Worm (Caenorhabditis elegans) whole organism, young adult: ENCODE results near the gene C13A2.9.

Source experiments
- B0035.1 ChIP-seq: sonication (generic microtip); optimal IDR thresholded peaks from 2 replicates; lab custom pipeline; 2016; ENCODE audit warnings: missing genetic modification characterization, mild to moderate bottlenecking, missing compliant biosample characterization, missing genotype, missing genetic modification reagents
- B0261.1 ChIP-seq: sonication (generic microtip); optimal IDR thresholded peaks from 2 replicates; lab custom pipeline; 2016; ENCODE audit warnings: mild to moderate bottlenecking, missing genetic modification characterization, moderate library complexity, missing compliant biosample characterization
- C06A6.2 ChIP-seq: fragments of 200-800 bp; sonication (Bioruptor generic); conservative IDR thresholded peaks from 2 replicates; pipeline ENCODE4 v1.3.6; 2022; ENCODE audit warnings: missing genetic modification characterization, missing compliant biosample characterization
- F22D6.2 ChIP-seq: sonication (generic microtip); optimal IDR thresholded peaks from 2 replicates; lab custom pipeline; 2016; ENCODE audit warnings: mild to moderate bottlenecking, missing genetic modification characterization, missing compliant biosample characterization
- F33H1.4 ChIP-seq: fragments of 200-800 bp; sonication (Bioruptor generic); IDR thresholded peaks from 2 replicates; pipeline ENCODE4 v1.3.6; 2022; ENCODE audit warnings: missing genetic modification reagents, missing genetic modification characterization, missing compliant biosample characterization
- F37B4.10 ChIP-seq: fragments of 200-800 bp; sonication (Bioruptor generic); IDR thresholded peaks from 2 replicates; pipeline ENCODE4 v1.3.6; 2022; ENCODE audit warnings: missing genetic modification characterization, missing compliant biosample characterization
- F39B2.1 ChIP-seq: fragments of 200-800 bp; sonication (Bioruptor generic); IDR thresholded peaks from 2 replicates; pipeline ENCODE4 v1.3.6; 2022; ENCODE audit warnings: missing genetic modification reagents, missing genetic modification characterization, missing compliant biosample characterization
- T07F8.4 ChIP-seq: sonication (generic microtip); optimal IDR thresholded peaks from 2 replicates; lab custom pipeline; 2016; ENCODE audit warnings: mild to moderate bottlenecking, missing genetic modification characterization, moderate library complexity, missing compliant biosample characterization
- Y53G8AR.9 ChIP-seq: fragments of 200-800 bp; sonication (Bioruptor generic); conservative IDR thresholded peaks from 2 replicates; pipeline ENCODE4 v1.3.6; 2022; ENCODE audit warnings: missing genetic modification reagents, missing genetic modification characterization, missing compliant biosample characterization
- Y79H2A.3 ChIP-seq: fragments of 200-800 bp; sonication (Bioruptor generic); conservative IDR thresholded peaks from 2 replicates; pipeline ENCODE4 v1.3.6; 2022; ENCODE audit warnings: missing genetic modification reagents, missing genetic modification characterization, missing compliant biosample characterization
- akir-1 ChIP-seq: fragments of 200-800 bp; sonication (Bioruptor generic); optimal IDR thresholded peaks from 2 replicates; lab custom pipeline; 2018; ENCODE audit warnings: mild to moderate bottlenecking, missing genetic modification characterization, moderate library complexity, missing compliant biosample characterization
- ama-1 ChIP-seq, 3 experiments: fragments of 150-350 bp in 1 of 3; sonication (generic microtip) in 2 of 3; optimal IDR thresholded peaks; 2 replicates each; lab custom pipeline; 2014 to 2018; ENCODE audit warnings: missing biosample characterization in 2 of 3, missing genetic modification characterization in 2 of 3, missing genetic modification reagents in 2 of 3
- attf-5 ChIP-seq: fragments of 200-800 bp; sonication (Bioruptor generic); optimal IDR thresholded peaks from 2 replicates; lab custom pipeline; 2018; ENCODE audit warnings: mild to moderate bottlenecking, missing genetic modification characterization, missing compliant biosample characterization
- attf-6 ChIP-seq: fragments of 200-800 bp; sonication (Bioruptor generic); IDR thresholded peaks from 2 replicates; pipeline ENCODE4 v1.3.6; 2022; ENCODE audit warnings: missing genetic modification reagents, missing genetic modification characterization, missing compliant biosample characterization
- cebp-2 ChIP-seq: fragments of 200-800 bp; sonication (Bioruptor generic); IDR thresholded peaks from 2 replicates; pipeline ENCODE4 v1.3.6; 2022; ENCODE audit warnings: missing genetic modification characterization, missing compliant biosample characterization
- ceh-58 ChIP-seq: fragments of 200-800 bp; sonication (Bioruptor generic); IDR thresholded peaks from 2 replicates; pipeline ENCODE4 v1.3.6; 2022; ENCODE audit warnings: missing genetic modification characterization, missing compliant biosample characterization
- die-1 ChIP-seq: sonication (generic microtip); optimal IDR thresholded peaks from 2 replicates; lab custom pipeline; 2016; ENCODE audit warnings: missing genotype, mild to moderate bottlenecking, missing genetic modification characterization, missing compliant biosample characterization
- dpff-1 ChIP-seq: sonication (generic microtip); optimal IDR thresholded peaks from 2 replicates; lab custom pipeline; 2017; ENCODE audit warnings: mild to moderate bottlenecking, missing genetic modification characterization, missing compliant biosample characterization
- dpl-1 ChIP-seq: fragments of 150-350 bp; optimal IDR thresholded peaks from 2 replicates; lab custom pipeline; 2014; ENCODE audit warnings: missing biosample characterization, missing genetic modification reagents, missing genetic modification characterization
- efl-1 ChIP-seq: fragments of 150-350 bp; optimal IDR thresholded peaks from 2 replicates; lab custom pipeline; 2014; ENCODE audit warnings: missing biosample characterization, missing genetic modification reagents, missing genetic modification characterization
- egl-18 ChIP-seq: fragments of 200-800 bp; sonication (Bioruptor generic); IDR thresholded peaks from 2 replicates; pipeline ENCODE4 v1.3.6; 2022; ENCODE audit warnings: missing genetic modification reagents, missing genetic modification characterization, missing compliant biosample characterization
- ekl-4 ChIP-seq: fragments of 200-800 bp; sonication (Bioruptor generic); IDR thresholded peaks from 2 replicates; pipeline ENCODE4 v1.3.6; 2022; ENCODE audit warnings: missing genetic modification reagents, missing genetic modification characterization, missing compliant biosample characterization
- ets-4 ChIP-seq: fragments of 200-800 bp; sonication (Bioruptor generic); optimal IDR thresholded peaks from 2 replicates; lab custom pipeline; 2018; ENCODE audit warnings: mild to moderate bottlenecking, missing genetic modification characterization, missing compliant biosample characterization
- hlh-26 ChIP-seq: fragments of 200-800 bp; sonication (Bioruptor generic); conservative IDR thresholded peaks from 2 replicates; pipeline ENCODE4 v1.3.6; 2022; ENCODE audit warnings: missing genetic modification reagents, missing genetic modification characterization, missing compliant biosample characterization
- hrde-1 ChIP-seq: sonication (generic microtip); optimal IDR thresholded peaks from 2 replicates; lab custom pipeline; 2016; ENCODE audit warnings: missing genetic modification characterization, mild to moderate bottlenecking, missing compliant biosample characterization, moderate library complexity, missing genotype, missing genetic modification reagents, borderline replicate concordance
- hsf-1 ChIP-seq: fragments of 200-800 bp; sonication (Bioruptor generic); IDR thresholded peaks from 2 replicates; pipeline ENCODE4 v1.3.6; 2022; ENCODE audit warnings: missing genetic modification reagents, missing genetic modification characterization, missing compliant biosample characterization
- lin-26 ChIP-seq: fragments of 200-800 bp; sonication (Bioruptor generic); IDR thresholded peaks from 2 replicates; pipeline ENCODE4 v1.3.6; 2022; ENCODE audit warnings: missing genetic modification reagents, missing genetic modification characterization, missing compliant biosample characterization
- lin-54 ChIP-seq: fragments of 200-800 bp; sonication (Bioruptor generic); optimal IDR thresholded peaks from 2 replicates; lab custom pipeline; 2018; ENCODE audit warnings: mild to moderate bottlenecking, missing genetic modification characterization, missing compliant biosample characterization
- lsy-27 ChIP-seq: sonication (generic microtip); optimal IDR thresholded peaks from 2 replicates; lab custom pipeline; 2017; ENCODE audit warnings: missing genetic modification characterization, mild to moderate bottlenecking, missing compliant biosample characterization, antibody characterized with exemption, missing genotype, borderline replicate concordance; ENCODE audit not compliant: insufficient read depth
- madf-10 ChIP-seq: sonication (generic microtip); optimal IDR thresholded peaks from 2 replicates; lab custom pipeline; 2016; ENCODE audit warnings: mild to moderate bottlenecking, missing genetic modification characterization, missing compliant biosample characterization
- madf-6 ChIP-seq: fragments of 200-800 bp; sonication (Bioruptor generic); IDR thresholded peaks from 2 replicates; pipeline ENCODE4 v1.3.6; 2022; ENCODE audit warnings: missing genetic modification reagents, missing genetic modification characterization, missing compliant biosample characterization
- mxl-1 ChIP-seq: sonication (generic microtip); optimal IDR thresholded peaks from 2 replicates; lab custom pipeline; 2016; ENCODE audit warnings: missing genetic modification characterization, missing compliant biosample characterization
- nfya-1 ChIP-seq: sonication (generic microtip); optimal IDR thresholded peaks from 2 replicates; lab custom pipeline; 2017; ENCODE audit warnings: antibody characterized with exemption, missing compliant biosample characterization, missing genetic modification characterization, borderline replicate concordance; ENCODE audit not compliant: insufficient read depth
- nhr-120 ChIP-seq: fragments of 200-800 bp; sonication (Bioruptor generic); IDR thresholded peaks from 2 replicates; pipeline ENCODE4 v1.3.6; 2022; ENCODE audit warnings: missing genetic modification characterization, missing compliant biosample characterization
- rpc-1 ChIP-seq, 2 experiments: fragments of 150-350 bp in 1 of 2; sonication (generic microtip) in 1 of 2; optimal IDR thresholded peaks; 2 replicates each; lab custom pipeline; 2014 to 2018; ENCODE audit warnings: missing biosample characterization in 1 of 2, missing genetic modification characterization in 1 of 2, missing genetic modification reagents in 1 of 2, missing genotype in 1 of 2
- snpc-1.1 ChIP-seq: sonication (generic microtip); optimal IDR thresholded peaks from 2 replicates; lab custom pipeline; 2017; ENCODE audit warnings: missing genetic modification characterization, mild to moderate bottlenecking, missing compliant biosample characterization, antibody characterized with exemption, moderate library complexity, missing genotype, missing genetic modification reagents; ENCODE audit not compliant: insufficient read depth
- snpc-1.3 ChIP-seq: sonication (generic microtip); optimal IDR thresholded peaks from 2 replicates; lab custom pipeline; 2017; ENCODE audit warnings: missing genetic modification characterization, mild to moderate bottlenecking, missing compliant biosample characterization, antibody characterized with exemption, moderate library complexity, missing genotype, missing genetic modification reagents; ENCODE audit not compliant: insufficient read depth
- snpc-4 ChIP-seq, 5 experiments: fragments of 150-350 bp in 1 of 5; sonication (generic microtip) in 4 of 5; optimal IDR thresholded peaks; 2 replicates each; lab custom pipeline; 2014 to 2018; ENCODE audit warnings: missing genetic modification characterization in 5 of 5, missing biosample characterization in 3 of 5, antibody characterized with exemption in 2 of 5, mild to moderate bottlenecking in 2 of 5, missing compliant biosample characterization in 2 of 5, missing genotype in 2 of 5, moderate library complexity in 2 of 5, missing genetic modification reagents in 1 of 5
- sptf-2 ChIP-seq: fragments of 200-800 bp; sonication (Bioruptor generic); optimal IDR thresholded peaks from 2 replicates; lab custom pipeline; 2018; ENCODE audit warnings: mild to moderate bottlenecking, missing genetic modification characterization, missing compliant biosample characterization
- tbp1 ChIP-seq: fragments of 200-800 bp; sonication (Bioruptor generic); optimal IDR thresholded peaks from 2 replicates; lab custom pipeline; 2018; ENCODE audit warnings: mild to moderate bottlenecking, missing genetic modification characterization, missing compliant biosample characterization
- zfh-2 ChIP-seq: fragments of 200-800 bp; sonication (Bioruptor generic); conservative IDR thresholded peaks from 2 replicates; pipeline ENCODE4 v1.3.6; 2022; ENCODE audit warnings: missing genetic modification reagents, missing genetic modification characterization, missing compliant biosample characterization
- ztf-18 ChIP-seq: sonication (generic microtip); optimal IDR thresholded peaks from 2 replicates; lab custom pipeline; 2016; ENCODE audit warnings: missing genotype, mild to moderate bottlenecking, missing genetic modification characterization, missing compliant biosample characterization
- ztf-25 ChIP-seq: fragments of 200-800 bp; sonication (Bioruptor generic); IDR thresholded peaks from 2 replicates; pipeline ENCODE4 v1.3.6; 2022; ENCODE audit warnings: missing genetic modification reagents, missing genetic modification characterization, missing compliant biosample characterization
- ztf-3 ChIP-seq: fragments of 200-800 bp; sonication (Bioruptor generic); optimal IDR thresholded peaks from 2 replicates; lab custom pipeline; 2018; ENCODE audit warnings: mild to moderate bottlenecking, missing genetic modification characterization, missing compliant biosample characterization

Gene C13A2.9

ce11 chrV:7246951-7247350 is 17.0 kb downstream of the C13A2.9 start, which contains the start of gene C05C8.7 (continued):
- TF ChIP-seq B0035.1 (tag; lab: Kevin White, UChicago) (no peak), ama-1 (optimal IDR thresholded peaks at IDR 0.05; lab: Kevin White, UChicago) (no peak), ama-1 (GFP tag; optimal IDR thresholded peaks at IDR 0.05; lab: Kevin White, UChicago) (no peak)
- TF ChIP-seq, all 124 proteins: peak for 0

ce11 chrV:7239471-7239870 is 24.5 kb downstream of the C13A2.9 start, which contains the start of gene C05C8.1:
Gene C05C8.1 (plus strand): TSS chrV:7239771.
- no peak for TF ChIP-seq dpff-1
- TF ChIP-seq ztf-25 (GFP tag; lab: Robert Waterston, UW), result no peak
- TF ChIP-seq cebp-2 (GFP tag; lab: Robert Waterston, UW), result no peak
- no peak for TF ChIP-seq lsy-27 (tag; lab: Kevin White, UChicago)
- TF ChIP-seq ztf-18 (tag; lab: Kevin White, UChicago), result no peak
- no peak for TF ChIP-seq nhr-120
- TF ChIP-seq Y53G8AR.9 (GFP tag; lab: Robert Waterston, UW), result no peak
- no peak for TF ChIP-seq madf-6 (GFP tag; lab: Robert Waterston, UW)
- TF ChIP-seq hrde-1 (tag; lab: Kevin White, UChicago), result no peak
- TF ChIP-seq ets-4 (GFP tag; lab: Kevin White, UChicago), result no peak
- TF ChIP-seq C06A6.2, result no peak
- TF ChIP-seq F33H1.4, result no peak
- TF ChIP-seq snpc-1.3 (tag; lab: Kevin White, UChicago), result no peak
- TF ChIP-seq tbp1 (GFP tag; lab: Kevin White, UChicago), result no peak
- TF ChIP-seq lin-26 (GFP tag; lab: Robert Waterston, UW), result no peak
- no peak for TF ChIP-seq akir-1
- no peak for TF ChIP-seq mxl-1 (tag; lab: Kevin White, UChicago)
- TF ChIP-seq ekl-4 (GFP tag; lab: Robert Waterston, UW), result no peak
- TF ChIP-seq snpc-1.1 (tag; lab: Kevin White, UChicago), result no peak
- TF ChIP-seq madf-10 (tag; lab: Kevin White, UChicago), result no peak

DNA sequence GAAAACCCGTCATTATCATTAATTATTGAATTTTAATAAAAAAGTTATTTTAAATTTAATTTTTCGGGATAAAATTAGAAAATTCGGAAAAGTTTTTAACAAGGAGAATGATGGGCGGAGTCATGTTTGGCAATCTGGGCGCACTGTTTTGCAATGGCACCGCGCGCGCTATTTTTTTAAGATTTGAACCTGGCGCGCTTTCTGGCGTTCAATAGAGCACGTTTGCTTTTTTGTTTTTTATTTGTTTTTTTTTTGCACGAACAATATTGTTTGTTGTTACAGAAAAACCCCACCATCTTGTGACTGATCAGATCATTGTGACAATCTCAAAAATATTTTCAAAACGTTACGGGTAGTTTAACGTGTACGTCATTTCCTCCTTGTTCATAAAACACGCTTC is 26.8 kb downstream of the C13A2.9 start, which contains the start of gene hyls-1:
TSS of gene hyls-1 (plus strand) at position 249 of the 400 bp plus-strand sequence.
- TF ChIP-seq die-1 (tag; lab: Kevin White, UChicago), result no peak
- TF ChIP-seq lin-54, result peak; percentile 97
- TF ChIP-seq sptf-2 (GFP tag; lab: Kevin White, UChicago), result no peak
- no peak for TF ChIP-seq snpc-4 (GFP tag; optimal IDR thresholded peaks at IDR 0.05; lab: Kevin White, UChicago)
- TF ChIP-seq snpc-4 (tag; optimal IDR thresholded peaks at IDR 0.05; lab: Kevin White, UChicago), result peak in 3 of 4 experiments; percentile 45 to 60 (median 45)
- TF ChIP-seq hlh-26, result no peak
- TF ChIP-seq efl-1 (GFP tag; lab: Kevin White, UChicago), result peak; percentile 93
- no peak for TF ChIP-seq F37B4.10
- TF ChIP-seq ztf-25 (GFP tag; lab: Robert Waterston, UW), result no peak
- TF ChIP-seq ztf-3 (GFP tag; lab: Kevin White, UChicago), result no peak
- no peak for TF ChIP-seq T07F8.4 (tag; lab: Kevin White, UChicago)
- TF ChIP-seq zfh-2, result no peak
- TF ChIP-seq nfya-1 (tag; lab: Kevin White, UChicago), result no peak
- TF ChIP-seq ceh-58, result no peak
- peak; percentile 70 for TF ChIP-seq hsf-1
- TF ChIP-seq rpc-1 (optimal IDR thresholded peaks at IDR 0.05; lab: Kevin White, UChicago), result peak; percentile 31
- TF ChIP-seq rpc-1 (tag; optimal IDR thresholded peaks at IDR 0.05; lab: Kevin White, UChicago), result no peak
- TF ChIP-seq F39B2.1, result peak; percentile 20; the same call in 1 of the 2 replicates
- TF ChIP-seq dpl-1, result peak; percentile 85
- TF ChIP-seq B0261.1 (tag; lab: Kevin White, UChicago), result no peak
- TF ChIP-seq F22D6.2 (tag; lab: Kevin White, UChicago), result no peak
- TF ChIP-seq egl-18, result no peak
- peak; percentile 87 for TF ChIP-seq attf-5 (GFP tag; lab: Kevin White, UChicago)
- 0 out of 2 replicates have a peak, but pooled peaks have one; percentile 20 for TF ChIP-seq attf-6
- no peak for TF ChIP-seq Y79H2A.3 (GFP tag; lab: Robert Waterston, UW)
